Worm (Caenorhabditis elegans): ENCODE data around the gene npr-12.
A peak's percentile ranks its signal among the peaks of the same experiment; 100 is the strongest.

The npr-12 gene

DNA sequence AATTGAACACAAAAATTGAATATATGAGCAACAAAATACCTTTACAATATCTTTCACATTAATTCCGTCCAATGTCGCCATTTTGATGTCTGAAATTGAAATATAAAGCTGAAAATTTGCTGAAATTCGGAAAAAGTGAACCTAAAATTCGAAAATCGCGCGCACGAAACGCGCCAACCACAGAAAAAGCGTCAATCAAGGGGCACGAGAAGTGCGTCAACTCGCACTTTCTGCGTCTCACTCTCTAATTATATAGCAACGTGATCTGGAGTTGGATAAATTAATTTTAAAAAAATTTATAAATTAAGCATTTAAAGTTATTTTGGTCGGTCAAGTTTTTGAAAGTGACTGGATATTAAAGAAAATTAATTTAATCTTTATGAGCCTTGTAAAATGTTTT, 18.1 kb downstream of the npr-12 start, which contains the start of gene ruvb-2 (continued):
- TF ChIP-seq vab-7 (GFP tag; IDR thresholded peaks at IDR 0.05): no peak
- no peak for TF ChIP-seq nhr-41 (GFP tag; IDR thresholded peaks at IDR 0.05)
- TF ChIP-seq nhr-11 (tag; optimal IDR thresholded peaks at IDR 0.05): peak; percentile 70
- TF ChIP-seq rbr-2 (tag; optimal IDR thresholded peaks at IDR 0.05): peak; percentile 85
- TF ChIP-seq egl-27 (tag; optimal IDR thresholded peaks at IDR 0.05): no peak
- peak; percentile 3 for TF ChIP-seq unc-130 (GFP tag; optimal IDR thresholded peaks at IDR 0.05)
- TF ChIP-seq nhr-48 (tag; optimal IDR thresholded peaks at IDR 0.05): peak; percentile 26
- peak; percentile 38 for TF ChIP-seq spr-1 (tag; optimal IDR thresholded peaks at IDR 0.05)
- TF ChIP-seq D1046.2 (GFP tag; IDR thresholded peaks at IDR 0.05): no peak
- TF ChIP-seq nhr-42 (GFP tag; IDR thresholded peaks at IDR 0.05): peak; percentile 33; the same call in 1 of the 2 replicates
- no peak for TF ChIP-seq fos-1 (tag; optimal IDR thresholded peaks at IDR 0.05)
- TF ChIP-seq zfp-3 (GFP tag; conservative IDR thresholded peaks at IDR 0.05): no peak
- TF ChIP-seq T20F7.1 (GFP tag; optimal IDR thresholded peaks at IDR 0.05): peak; percentile 83
- no peak for TF ChIP-seq ZK546.5 (tag; optimal IDR thresholded peaks at IDR 0.05)
- TF ChIP-seq ceh-44 (GFP tag; IDR thresholded peaks at IDR 0.05): no peak
- TF ChIP-seq ZK337.2 (GFP tag; IDR thresholded peaks at IDR 0.05): no peak
- peak; percentile 6 to 93 for TF ChIP-seq lsy-2 (tag; optimal IDR thresholded peaks at IDR 0.05)
- no peak for TF ChIP-seq zag-1 (tag; optimal IDR thresholded peaks at IDR 0.05)
- TF ChIP-seq zip-2 (tag; optimal IDR thresholded peaks at IDR 0.05): no peak
- TF ChIP-seq ceh-62 (tag; optimal IDR thresholded peaks at IDR 0.05): no peak
- TF ChIP-seq dmd-8 (GFP tag; IDR thresholded peaks at IDR 0.05): no peak
- no peak for TF ChIP-seq daf-8 (GFP tag; IDR thresholded peaks at IDR 0.05)
- TF ChIP-seq aha-1 (tag): peak; percentile 97
- no peak for TF ChIP-seq nhr-10 (tag; optimal IDR thresholded peaks at IDR 0.05)
- TF ChIP-seq ceh-20 (GFP tag; IDR thresholded peaks at IDR 0.05): no peak
- TF ChIP-seq attf-4 (tag; optimal IDR thresholded peaks at IDR 0.05): no peak
- TF ChIP-seq lin-29 (GFP tag; IDR thresholded peaks at IDR 0.05): no peak
- no peak for TF ChIP-seq Y48G9A.11 (GFP tag; IDR thresholded peaks at IDR 0.05)
- TF ChIP-seq arid-1 (GFP tag; conservative IDR thresholded peaks at IDR 0.05): peak; percentile 52; the same call in 1 of the 2 replicates
- TF ChIP-seq nhr-28 (tag; optimal IDR thresholded peaks at IDR 0.05): peak; percentile 40
- TF ChIP-seq dmd-6 (GFP tag; IDR thresholded peaks at IDR 0.05): peak; percentile 70
- TF ChIP-seq dmd-9 (GFP tag; IDR thresholded peaks at IDR 0.05): 0 out of 2 replicates have a peak, but pooled peaks have one; percentile 11
- TF ChIP-seq egl-43 (GFP tag; IDR thresholded peaks at IDR 0.05): no peak
- TF ChIP-seq lir-3 (tag; optimal IDR thresholded peaks at IDR 0.05): no peak
- no peak for TF ChIP-seq hlh-11 (tag; optimal IDR thresholded peaks at IDR 0.05)
- TF ChIP-seq lim-7 (GFP tag; IDR thresholded peaks at IDR 0.05): no peak
- TF ChIP-seq nhr-111 (GFP tag; optimal IDR thresholded peaks at IDR 0.05): no peak
- peak; percentile 65 for TF ChIP-seq lin-13 (GFP tag; optimal IDR thresholded peaks at IDR 0.05)
- no peak for TF ChIP-seq nhr-237 (tag; optimal IDR thresholded peaks at IDR 0.05)
- no peak for TF ChIP-seq mes-2 (tag; optimal IDR thresholded peaks at IDR 0.05; ENCODE audit: poor library complexity, severe bottlenecking)
- no peak for TF ChIP-seq mdt-29 (GFP tag; IDR thresholded peaks at IDR 0.05)
- TF ChIP-seq mdl-1 (tag; optimal IDR thresholded peaks at IDR 0.05): peak in 1 of 2 experiments; percentile 80
- TF ChIP-seq skn-1 (tag; optimal IDR thresholded peaks at IDR 0.05): no peak
- TF ChIP-seq sdz-12 (GFP tag; optimal IDR thresholded peaks at IDR 0.05): no peak
- no peak for TF ChIP-seq snpc-4 (tag; optimal IDR thresholded peaks at IDR 0.05)
- TF ChIP-seq lin-1 (GFP tag; IDR thresholded peaks at IDR 0.05): no peak
- TF ChIP-seq daf-19 (GFP tag; conservative IDR thresholded peaks at IDR 0.05): no peak
- TF ChIP-seq madf-5 (GFP tag; IDR thresholded peaks at IDR 0.05): no peak
- peak; percentile 32 for TF ChIP-seq lin-15B (tag; optimal IDR thresholded peaks at IDR 0.05)
- no peak for TF ChIP-seq tag-97 (GFP tag; IDR thresholded peaks at IDR 0.05)
- TF ChIP-seq hlh-30 (tag; optimal IDR thresholded peaks at IDR 0.05; ENCODE audit: insufficient read depth): peak; percentile 92
- no peak for TF ChIP-seq saeg-2 (GFP tag; IDR thresholded peaks at IDR 0.05)
- TF ChIP-seq T26A8.4 (GFP tag; IDR thresholded peaks at IDR 0.05): peak; percentile 82
